Worm (Caenorhabditis elegans): ENCODE measurements around the gene T05C12.9.

DNA sequence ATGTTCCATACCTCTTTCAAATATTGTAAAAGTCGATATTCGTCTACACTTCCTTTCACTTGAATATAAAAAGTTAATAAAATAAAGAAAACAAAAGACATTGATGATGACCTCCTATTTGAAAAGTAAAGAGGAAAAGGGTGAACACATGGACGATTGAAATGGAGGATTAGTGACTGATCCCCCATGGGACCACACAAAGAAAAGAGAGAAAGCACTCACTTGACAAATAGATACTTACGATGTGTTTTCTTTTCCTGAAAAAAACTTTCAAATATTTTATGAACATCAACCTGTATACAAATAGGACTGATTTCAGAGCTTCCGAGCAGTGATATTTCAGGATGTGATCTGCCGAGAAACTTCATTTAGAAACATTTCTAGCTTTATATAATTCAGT, 15.9 kb downstream of the T05C12.9 start, which contains the start of gene acr-14:
- no peak for TF ChIP-seq fkh-10 (GFP tag; optimal IDR thresholded peaks at IDR 0.05)
- TF ChIP-seq Y75B8A.6 (GFP tag; IDR thresholded peaks at IDR 0.05), result no peak
- TF ChIP-seq sdz-12 (GFP tag; optimal IDR thresholded peaks at IDR 0.05), result no peak
- no peak for TF ChIP-seq pha-4 (GFP tag; IDR thresholded peaks at IDR 0.05)
- no peak for TF ChIP-seq pha-4 (tag; optimal IDR thresholded peaks at IDR 0.05)
- TF ChIP-seq nhr-25 (tag; optimal IDR thresholded peaks at IDR 0.05; ENCODE audit: borderline replicate concordance, insufficient read depth), result no peak
- TF ChIP-seq tag-97 (GFP tag; IDR thresholded peaks at IDR 0.05), result no peak
